Worm (Caenorhabditis elegans) whole organism, L2 larva: ENCODE measurements around the gene unc-2.
A peak's percentile ranks its signal among the peaks of the same experiment; 100 is the strongest.

Experiments
- alr-1 ChIP-seq: fragments of 150-350 bp; optimal IDR thresholded peaks from 2 replicates; lab custom pipeline; 2014; ENCODE audit warnings: missing biosample characterization, missing genetic modification characterization
- ama-1 ChIP-seq: fragments of 150-350 bp; optimal IDR thresholded peaks from 2 replicates; lab custom pipeline; 2018; ENCODE audit warnings: inconsistent platforms
- nhr-6 ChIP-seq: fragments of 150-350 bp; optimal IDR thresholded peaks from 2 replicates; lab custom pipeline; 2014; ENCODE audit warnings: missing biosample characterization, missing genetic modification characterization
- snpc-4 ChIP-seq: fragments of 150-350 bp; optimal IDR thresholded peaks from 2 replicates; lab custom pipeline; 2014; ENCODE audit warnings: missing biosample characterization, missing genetic modification characterization
- unc-39 ChIP-seq: fragments of 150-350 bp; optimal IDR thresholded peaks from 2 replicates; lab custom pipeline; 2014; ENCODE audit warnings: missing biosample characterization, missing genetic modification characterization

DNA sequence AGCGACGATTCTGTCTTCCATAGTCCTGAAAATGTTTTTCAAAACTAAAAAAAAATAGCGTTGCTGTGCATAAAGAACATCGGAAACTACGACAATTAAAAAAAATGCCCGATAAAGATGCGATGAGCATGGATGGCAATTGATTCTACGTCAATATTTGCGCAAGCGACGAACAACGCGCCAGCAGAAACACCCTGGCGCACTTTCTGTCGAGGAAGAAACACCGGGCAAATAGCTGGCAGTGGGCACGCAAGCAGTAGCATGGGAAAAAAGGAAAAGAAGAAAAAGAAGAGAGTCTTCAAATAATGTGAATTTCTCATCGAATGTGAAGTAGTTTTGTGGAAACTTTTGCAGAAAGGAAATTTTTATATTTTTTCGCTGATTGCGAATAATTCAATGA is 46.3 kb upstream of the unc-2 start, which contains the start of gene C14A11.9:
- no peak for TF ChIP-seq ama-1
- TF ChIP-seq unc-39 (tag; lab: Kevin White, UChicago), result no peak
- TF ChIP-seq nhr-6 (tag; lab: Kevin White, UChicago), result peak; percentile 61
- TF ChIP-seq snpc-4 (tag; lab: Kevin White, UChicago), result peak; percentile 68
- TF ChIP-seq alr-1, result no peak
